Fruit fly (Drosophila melanogaster) whole organism, prepupa: ENCODE measurements around the gene Had1.

Source experiments
- Blimp-1 ChIP-seq: fragments of 200-800 bp; sonication (Bioruptor generic); optimal IDR thresholded peaks from 3 replicates; lab custom pipeline; 2017; ENCODE audit warnings: missing biosample characterization, missing genetic modification characterization, mild to moderate bottlenecking, moderate library complexity, missing genetic modification reagents
- CG10669 ChIP-seq: fragments of 200-800 bp; sonication (Bioruptor generic); optimal IDR thresholded peaks from 3 replicates; lab custom pipeline; 2018; ENCODE audit warnings: missing biosample characterization, mild to moderate bottlenecking, missing genetic modification characterization, moderate library complexity
- CG11902 ChIP-seq: fragments of 200-800 bp; sonication (Bioruptor generic); optimal IDR thresholded peaks from 3 replicates; lab custom pipeline; 2016; ENCODE audit warnings: missing biosample characterization, missing genetic modification characterization
- CG16779 ChIP-seq: fragments of 200-800 bp; sonication (Bioruptor generic); optimal IDR thresholded peaks from 3 replicates; lab custom pipeline; 2017; ENCODE audit warnings: missing biosample characterization, mild to moderate bottlenecking, missing genetic modification characterization
- CG32006 ChIP-seq: fragments of 200-800 bp; sonication (Bioruptor generic); optimal IDR thresholded peaks from 3 replicates; lab custom pipeline; 2017; ENCODE audit warnings: missing biosample characterization, mild to moderate bottlenecking, missing genetic modification characterization
- CG8319 ChIP-seq: fragments of 200-800 bp; sonication (Bioruptor generic); optimal IDR thresholded peaks from 3 replicates; lab custom pipeline; 2016; ENCODE audit warnings: missing biosample characterization, missing genetic modification characterization
- CG9139 ChIP-seq: fragments of 200-800 bp; sonication (Bioruptor generic); optimal IDR thresholded peaks from 3 replicates; lab custom pipeline; 2017; ENCODE audit warnings: missing biosample characterization, mild to moderate bottlenecking, missing genetic modification characterization
- Eip78C ChIP-seq: fragments of 200-800 bp; sonication (Bioruptor generic); peaks from one replicate; lab custom pipeline; 2016; ENCODE audit warnings: missing biosample characterization, missing genetic modification characterization
- Ets96B ChIP-seq: fragments of 200-800 bp; optimal IDR thresholded peaks from 2 replicates; lab custom pipeline; 2019; ENCODE audit warnings: missing biosample characterization, mild to moderate bottlenecking, missing genetic modification characterization, moderate library complexity
- Hr39 ChIP-seq: fragments of 200-800 bp; sonication (Bioruptor generic); optimal IDR thresholded peaks from 2 replicates; lab custom pipeline; 2016; ENCODE audit warnings: missing biosample characterization, missing genetic modification characterization
- Sox102F ChIP-seq: fragments of 200-800 bp; sonication (Bioruptor generic); optimal IDR thresholded peaks from 2 replicates; lab custom pipeline; 2016; ENCODE audit warnings: missing biosample characterization, mild to moderate bottlenecking, missing genetic modification characterization
- cyc ChIP-seq: fragments of 200-800 bp; sonication (Bioruptor generic); optimal IDR thresholded peaks from 3 replicates; lab custom pipeline; 2016; ENCODE audit warnings: missing biosample characterization, missing genetic modification characterization
- esn ChIP-seq: fragments of 200-800 bp; sonication (Bioruptor generic); optimal IDR thresholded peaks from 2 replicates; lab custom pipeline; 2016; ENCODE audit warnings: missing biosample characterization, mild to moderate bottlenecking, missing genetic modification characterization, moderate library complexity
- fd59A ChIP-seq: fragments of 200-800 bp; sonication (Bioruptor generic); optimal IDR thresholded peaks from 2 replicates; lab custom pipeline; 2017; ENCODE audit warnings: missing biosample characterization, mild to moderate bottlenecking, missing genetic modification characterization, missing genetic modification reagents

DNA sequence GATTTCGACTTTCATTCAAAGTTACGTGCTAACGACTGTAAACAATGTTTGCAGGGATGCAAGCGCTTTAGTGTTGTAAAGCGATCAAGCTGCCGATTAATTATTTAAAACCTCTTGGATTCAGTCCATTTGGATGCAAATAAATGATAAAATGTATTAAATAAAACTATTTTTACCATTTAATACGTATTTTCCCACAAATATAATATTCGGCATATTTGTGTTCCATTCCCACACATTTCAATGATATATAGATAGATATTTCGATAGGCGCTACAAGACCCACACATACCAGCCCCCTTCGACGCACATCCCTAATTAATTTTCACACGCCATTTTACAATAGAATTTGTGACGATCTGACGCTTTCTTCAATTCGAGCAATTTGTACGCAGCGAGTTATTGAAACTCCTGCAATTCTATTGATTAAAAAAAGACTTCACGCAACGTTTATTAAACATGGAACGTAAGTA, 19.9 kb downstream of the Had1 start, which contains the start of the genes CG32576 and caz:
- TF ChIP-seq CG32006 (GFP tag; lab: Kevin White, UChicago) (no peak), CG9139 (GFP tag; lab: Kevin White, UChicago) (no peak), CG10669 (GFP tag; lab: Kevin White, UChicago) (no peak), CG8319 (GFP tag; lab: Kevin White, UChicago) (no peak), Hr39 (GFP tag; lab: Kevin White, UChicago) (no peak), Blimp-1 (GFP tag; lab: Kevin White, UChicago) (peak; percentile 8), Eip78C (peak; percentile 8), CG11902 (no peak), Ets96B (tag; lab: Kevin White, UChicago) (no peak), esn (peak; percentile 49), CG16779 (tag; lab: Kevin White, UChicago) (no peak), Sox102F (GFP tag; lab: Kevin White, UChicago) (peak; percentile 43), fd59A (GFP tag; lab: Kevin White, UChicago) (no peak), cyc (GFP tag; lab: Kevin White, UChicago) (peak; percentile 3)
